Worm (Caenorhabditis elegans) whole organism, dauer: ENCODE measurements around the gene T19D12.5.
"Not testable (repeated sequence)": the region's sequence is repeated elsewhere in the genome, so short reads cannot be mapped to it uniquely, and the experiment has no call there.

Experiments used
- unc-62 ChIP-seq: sonication (generic microtip); optimal IDR thresholded peaks from 2 replicates; lab custom pipeline; 2017; ENCODE audit warnings: missing biosample characterization, missing genetic modification reagents, missing genetic modification characterization

T19D12.5 gene

DNA sequence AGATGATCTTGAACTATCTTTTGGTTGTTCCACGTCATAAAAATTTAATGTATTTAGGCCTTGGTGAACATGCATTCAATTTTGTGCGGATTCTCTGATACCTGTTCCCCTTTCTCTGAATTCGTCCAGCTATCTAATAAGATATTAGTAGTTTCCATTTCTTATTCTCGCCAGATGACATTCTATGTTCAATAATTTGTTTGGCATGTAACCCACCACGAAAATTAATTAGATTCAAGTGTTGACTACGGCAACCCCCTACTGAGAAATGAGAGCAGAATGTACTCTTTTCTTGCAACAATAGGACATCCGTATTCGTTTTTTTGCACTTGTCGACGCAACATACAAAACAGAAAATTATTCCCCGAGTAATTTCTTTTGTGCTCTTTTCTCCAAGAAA is 6.1 kb upstream of the T19D12.5 start:
- TF ChIP-seq unc-62 = no peak

DNA sequence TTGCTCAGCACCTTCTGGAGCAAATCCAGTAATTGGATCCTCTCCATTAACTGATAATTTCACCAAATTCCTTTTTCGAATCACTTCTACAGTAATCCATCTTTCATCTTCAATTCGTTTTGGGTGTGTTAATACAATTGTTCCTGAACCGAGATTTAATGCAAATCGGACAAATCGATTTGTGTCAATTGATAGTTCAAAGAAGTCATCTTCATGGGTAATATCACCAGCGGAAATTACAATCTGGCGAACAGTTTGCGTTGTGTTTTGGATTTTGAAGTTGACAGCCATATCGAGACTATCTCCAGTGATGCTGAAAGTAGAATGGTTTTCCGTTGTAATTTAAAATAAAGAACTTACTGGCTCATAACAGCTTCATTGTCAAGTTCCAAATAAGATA is 1.8 kb upstream of the T19D12.5 start:
- TF ChIP-seq unc-62 = no peak

DNA sequence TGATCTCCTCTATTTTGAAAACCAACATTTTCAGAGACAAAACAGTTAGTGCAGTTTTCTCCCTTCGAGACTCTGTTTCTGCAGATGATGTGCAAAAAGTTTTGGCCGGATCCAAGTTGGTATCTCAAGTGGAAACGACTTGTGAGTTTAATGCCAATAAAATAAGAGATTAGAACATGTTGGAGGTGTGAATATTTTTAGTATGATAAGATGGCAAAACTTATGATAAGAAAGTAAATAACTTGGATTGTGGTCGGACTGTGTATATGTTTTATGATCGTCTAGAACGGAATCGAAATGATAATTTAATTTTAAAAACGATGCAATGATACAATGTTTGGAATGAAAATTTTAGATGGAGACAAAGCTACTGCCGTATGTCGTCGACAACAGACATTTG is 4.0 kb downstream of the T19D12.5 start:
- TF ChIP-seq unc-62 = no peak

DNA sequence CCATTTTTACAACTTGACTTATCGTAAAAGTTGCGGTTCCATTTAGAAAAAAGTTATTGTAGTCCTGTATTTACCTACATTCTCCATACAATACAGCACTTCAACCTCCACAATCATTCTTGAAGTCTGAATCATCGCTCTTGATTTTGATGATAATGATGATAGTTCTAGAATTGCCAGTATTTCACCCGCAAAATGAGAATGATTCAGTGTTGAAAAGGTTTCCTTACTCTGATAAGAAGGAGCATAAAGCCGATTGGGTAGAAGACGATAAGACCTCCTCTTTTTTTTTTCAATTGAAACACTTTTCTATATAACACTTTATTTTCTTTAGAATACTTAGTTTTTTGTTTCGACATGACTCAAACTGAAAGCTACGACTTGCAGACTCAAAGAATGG is 5.2 kb downstream of the T19D12.5 start, which contains the start of gene T19D12.4:
Gene T19D12.4 (plus strand): TSS at position 295 of the 400 bp plus-strand sequence.
- no peak for TF ChIP-seq unc-62

DNA sequence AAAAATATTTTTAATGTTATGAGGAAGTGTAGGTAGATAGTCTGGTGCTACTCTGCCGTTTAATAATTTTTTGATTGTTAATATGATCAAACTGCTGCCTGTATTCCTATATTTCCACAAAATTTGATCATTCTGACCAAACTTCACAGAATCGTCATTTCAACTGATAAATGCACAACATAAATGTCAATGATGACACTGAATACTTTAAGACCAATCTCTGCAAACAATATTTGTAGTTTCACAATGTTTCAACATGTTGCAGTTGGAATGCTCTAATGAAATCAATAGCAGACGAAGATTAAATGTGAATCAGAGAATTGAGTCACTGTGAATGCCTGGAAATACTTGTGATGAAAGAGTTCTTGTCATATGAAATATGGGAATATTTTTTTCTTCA is 6.3 kb downstream of the T19D12.5 start:
- no peak for TF ChIP-seq unc-62

DNA sequence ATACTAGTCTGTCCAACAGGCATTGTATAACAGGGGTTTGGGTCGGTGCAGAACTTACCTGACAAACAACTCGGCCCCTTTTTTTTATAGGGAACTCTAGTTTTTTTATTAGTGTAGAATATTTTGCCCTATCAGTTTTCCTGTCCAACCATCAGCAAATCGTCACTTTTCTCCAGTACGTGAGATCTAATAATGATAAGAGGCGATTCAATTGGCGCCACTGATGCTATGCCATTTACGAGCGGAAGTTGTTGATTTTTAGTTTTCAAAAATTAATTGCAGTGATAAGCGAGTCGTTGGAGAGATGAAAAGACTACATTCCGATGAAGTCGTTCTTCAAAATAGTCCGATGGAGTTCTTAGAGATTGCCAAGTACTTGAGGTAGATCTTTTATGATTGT is 7.6 kb downstream of the T19D12.5 start:
- TF ChIP-seq unc-62 = no peak

DNA sequence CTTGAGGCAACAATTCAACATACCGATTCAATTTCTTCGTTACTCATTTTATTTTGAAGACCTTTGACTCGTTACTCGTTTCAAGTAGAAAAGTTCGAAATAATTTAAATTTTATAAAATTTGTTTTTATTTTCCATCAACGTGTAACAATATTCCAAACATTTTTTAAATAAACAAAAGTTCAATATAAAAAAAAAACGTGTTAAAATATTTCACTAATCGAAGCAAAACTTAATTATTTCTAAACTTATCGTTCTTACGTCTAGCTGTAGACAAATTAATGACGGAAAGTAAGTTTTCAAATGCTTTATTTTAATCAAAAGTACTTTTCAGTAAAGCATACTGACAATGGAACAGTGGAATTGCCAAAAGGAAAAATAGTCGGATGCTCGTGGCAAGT is 8.9 kb downstream of the T19D12.5 start, which contains the start of the genes F54H5.5 and F54H5.2:
Gene F54H5.5 (minus strand): TSS at position 101 of the 400 bp plus-strand sequence.
Gene F54H5.2 (plus strand): TSS at position 303 of the 400 bp plus-strand sequence.
- not testable (repeated sequence) for TF ChIP-seq unc-62

DNA sequence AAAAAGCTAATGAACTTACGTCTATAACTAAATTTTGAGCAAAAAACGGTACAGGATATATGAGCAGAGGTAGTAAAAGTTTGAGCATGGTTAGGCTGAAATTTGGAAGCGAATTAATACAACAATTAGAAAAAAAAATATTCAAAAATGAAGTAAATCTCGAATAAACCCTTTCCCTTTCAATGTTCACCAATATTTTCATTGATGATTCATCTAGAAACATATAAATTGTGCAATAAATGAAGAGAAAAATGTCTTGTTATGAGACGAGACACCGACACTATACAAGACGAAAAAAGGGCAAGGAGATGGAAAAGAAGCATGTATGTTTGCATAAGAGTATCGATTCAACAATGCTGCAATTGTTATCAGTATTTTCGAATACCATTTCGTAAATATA is 10.7 kb downstream of the T19D12.5 start, which contains the start of gene F54H5.14:
Gene F54H5.14 (minus strand): TSS at position 101 of the 400 bp plus-strand sequence.
- TF ChIP-seq unc-62 = no peak

DNA sequence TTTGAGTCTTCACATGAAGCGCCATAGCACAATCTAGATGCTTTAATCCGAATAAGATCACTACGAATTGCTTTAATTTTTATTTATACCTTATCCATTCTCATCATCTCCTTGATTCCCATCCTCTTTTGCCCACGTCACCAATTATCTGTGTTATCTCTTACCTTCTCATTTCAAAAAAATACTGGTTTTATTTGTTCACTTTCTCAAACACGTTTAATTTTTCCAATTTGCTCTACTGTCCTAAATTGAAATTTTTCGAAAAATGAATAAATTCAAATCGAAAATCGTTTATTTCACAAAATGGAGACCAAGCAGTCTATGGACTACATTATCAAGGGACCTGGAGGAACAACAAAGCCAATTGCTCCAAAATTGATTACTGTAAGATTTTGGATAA is 14.2 kb downstream of the T19D12.5 start, which contains the start of gene F54H5.3:
Gene F54H5.3 (plus strand): TSS at position 301 of the 400 bp plus-strand sequence.
- no peak for TF ChIP-seq unc-62

DNA sequence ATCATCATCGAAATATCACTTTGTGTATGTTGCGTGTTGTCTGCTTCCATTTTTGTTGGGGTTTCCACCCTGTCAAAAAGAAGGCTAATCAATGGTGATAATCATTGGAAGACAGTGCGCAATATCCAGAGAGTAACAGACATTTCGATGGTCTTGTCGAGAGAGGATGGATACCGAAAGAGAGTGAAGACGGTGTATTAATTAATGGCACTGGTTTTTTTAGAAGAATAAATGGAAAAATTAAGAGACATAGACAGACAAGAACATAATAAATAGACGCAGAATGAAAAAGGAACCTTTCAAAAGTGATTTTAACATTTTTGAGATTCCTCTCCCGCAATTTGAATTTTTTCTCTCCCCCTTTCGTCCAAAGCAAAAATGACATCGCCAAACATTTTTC is 17.0 kb downstream of the T19D12.5 start:
- no peak for TF ChIP-seq unc-62

DNA sequence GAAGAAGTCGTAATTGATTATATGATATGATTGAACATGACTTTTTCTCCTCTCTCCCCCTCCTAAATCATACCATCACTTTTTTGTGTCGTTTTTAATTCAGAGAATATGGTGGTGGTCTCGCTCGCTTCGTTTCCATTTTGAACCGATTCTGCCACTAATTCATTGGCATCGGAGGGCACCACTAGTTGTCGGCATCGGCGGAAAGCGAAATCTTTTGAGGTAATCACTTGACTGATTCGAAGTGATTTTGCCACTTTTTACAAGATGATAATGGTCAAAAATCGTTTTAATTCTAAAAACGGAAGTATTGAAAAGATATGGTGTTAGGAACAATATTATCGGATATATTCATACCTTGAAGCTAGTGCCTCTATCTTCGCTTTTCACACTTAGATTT is 19.3 kb downstream of the T19D12.5 start, which contains the start of gene klf-3:
Gene klf-3 (plus strand): TSS at position 109 of the 400 bp plus-strand sequence.
- TF ChIP-seq unc-62 = no peak

DNA sequence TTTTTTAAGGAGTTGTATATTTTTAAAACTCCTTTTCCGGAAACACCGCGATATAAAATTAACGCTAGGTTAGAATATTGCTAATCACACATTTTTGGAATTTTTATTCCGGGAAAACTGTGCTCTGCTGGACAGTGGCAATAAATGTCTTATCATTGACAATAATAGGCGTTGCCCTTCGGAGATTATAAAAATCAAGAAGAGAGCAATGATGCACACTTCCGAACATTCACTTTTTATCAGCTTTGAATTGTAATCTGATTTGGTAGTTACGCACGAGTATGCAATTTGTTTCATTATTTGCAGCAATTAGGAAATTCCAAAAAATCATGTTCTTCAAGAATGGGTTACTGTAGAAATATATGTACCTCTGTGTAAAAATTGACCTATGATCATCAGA is 19.9 kb downstream of the T19D12.5 start:
- TF ChIP-seq unc-62 = no peak

DNA sequence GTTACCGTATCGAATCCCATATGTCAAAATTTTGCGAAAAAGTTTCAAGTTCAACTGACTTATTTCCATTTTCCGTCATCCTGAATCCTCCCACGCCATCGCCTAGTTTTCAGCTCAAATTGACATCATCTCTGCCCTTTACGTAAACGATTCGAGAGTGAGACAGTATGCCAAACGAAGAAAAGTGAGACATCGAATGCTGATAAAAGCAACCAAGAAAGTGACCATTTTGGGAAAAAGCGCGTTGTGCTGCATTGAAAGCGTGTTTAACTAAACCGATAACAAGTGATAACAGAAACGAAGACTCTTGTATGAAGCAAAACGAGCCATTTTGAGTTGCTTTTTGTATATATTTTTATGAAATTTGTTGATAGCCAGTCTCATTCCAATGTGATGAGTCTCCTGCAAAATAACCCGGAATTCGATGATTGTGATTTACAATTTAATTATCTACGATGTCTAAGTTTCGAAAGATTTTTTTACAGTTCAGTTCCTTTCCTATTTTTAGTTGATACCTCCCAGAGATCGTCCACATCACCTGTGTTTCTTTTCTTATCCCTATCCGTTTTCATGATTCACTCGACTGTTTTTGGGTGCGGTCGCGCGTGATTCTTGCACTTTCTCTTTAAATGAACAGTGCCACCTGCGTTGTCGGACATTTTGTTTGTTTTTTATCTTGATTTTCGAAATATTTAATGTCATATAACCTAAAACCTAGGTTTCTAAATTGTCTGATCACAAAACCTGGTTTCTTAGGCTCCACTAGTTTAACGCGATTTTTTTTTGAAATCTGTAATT is 20.6 kb downstream of the T19D12.5 start:
- TF ChIP-seq unc-62 = no peak

DNA sequence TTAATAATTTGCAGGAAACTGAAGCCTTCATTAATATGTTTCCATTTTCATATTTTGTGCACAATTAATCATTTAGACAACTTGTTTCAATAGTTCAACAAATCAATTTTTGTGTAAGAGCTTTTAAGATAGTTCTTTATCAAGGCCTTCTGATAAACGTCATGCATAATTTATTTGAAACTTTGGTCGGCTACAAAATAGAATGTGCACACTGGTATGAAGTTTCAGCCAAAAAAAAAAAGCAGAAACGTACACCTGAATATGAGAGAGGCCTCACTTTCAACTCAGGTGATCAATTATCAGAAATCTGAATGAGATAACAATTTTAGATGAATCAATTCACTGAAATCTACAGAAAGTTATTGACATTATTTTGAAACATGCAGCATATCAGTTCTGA is 21.5 kb downstream of the T19D12.5 start:
- TF ChIP-seq unc-62 = no peak

DNA sequence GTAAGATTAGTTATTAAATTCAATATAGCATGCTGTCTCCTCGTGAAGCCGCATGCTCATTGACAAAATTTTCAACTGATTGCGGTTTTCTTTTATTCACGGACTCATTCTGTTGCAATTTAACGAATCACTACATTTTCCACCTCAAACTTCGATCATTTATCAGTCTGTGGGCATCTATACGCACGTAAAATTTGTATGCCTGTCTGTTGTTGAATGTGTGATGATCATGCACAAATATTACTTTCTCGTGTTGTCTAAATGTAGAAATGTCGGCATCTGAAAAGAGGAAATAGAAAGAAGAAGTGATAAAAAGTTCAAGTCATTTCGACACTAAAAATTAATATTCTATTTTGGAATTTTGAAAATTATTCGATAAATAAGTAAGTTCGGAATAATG is 23.5 kb downstream of the T19D12.5 start:
- no peak for TF ChIP-seq unc-62

DNA sequence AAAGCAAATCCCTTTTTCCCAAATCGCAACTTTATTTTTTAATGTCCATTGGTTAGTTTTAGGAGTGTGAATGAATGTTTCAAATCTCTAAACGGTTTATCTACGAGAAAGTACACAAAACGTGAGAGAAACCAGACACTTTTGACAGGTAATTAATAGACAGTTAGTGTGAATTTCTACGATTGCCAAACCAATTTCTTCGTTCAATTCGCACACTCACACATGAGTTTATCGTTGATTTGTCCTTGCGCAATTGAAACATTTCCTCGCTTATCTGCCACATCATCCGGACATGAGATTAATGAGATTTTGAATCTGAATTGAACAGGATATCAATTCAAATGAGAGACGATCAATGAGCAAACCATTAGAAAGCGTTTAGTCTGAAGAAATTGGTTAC is 25.8 kb downstream of the T19D12.5 start:
- TF ChIP-seq unc-62 = no peak

DNA sequence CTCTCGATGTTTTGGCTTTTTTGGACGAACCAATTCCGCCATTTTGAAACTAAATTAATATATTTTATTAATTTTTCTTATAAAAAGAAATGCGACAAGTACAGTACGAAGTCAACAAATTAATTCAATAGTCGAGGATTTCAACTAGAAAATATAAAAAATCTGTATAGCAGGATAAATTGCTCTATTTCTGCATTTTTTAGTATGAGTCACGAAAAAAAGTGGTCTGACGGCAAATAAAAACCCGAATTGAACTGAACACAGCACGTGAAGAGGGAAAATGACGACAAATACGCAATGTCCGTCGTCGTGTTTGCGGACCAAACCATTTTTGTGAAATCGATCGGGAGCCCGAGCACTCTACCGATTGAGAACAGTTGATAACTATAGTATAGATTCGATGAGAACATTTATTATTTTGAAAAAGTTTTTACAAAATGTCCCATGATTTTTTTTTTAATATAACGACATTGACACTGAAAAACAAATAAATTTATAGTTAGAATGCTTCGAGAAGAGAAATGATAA is 26.7 kb downstream of the T19D12.5 start, which contains the start of gene epg-5:
Gene epg-5 (minus strand): TSS at position 51 of the 528 bp plus-strand sequence.
- TF ChIP-seq unc-62 = no peak

DNA sequence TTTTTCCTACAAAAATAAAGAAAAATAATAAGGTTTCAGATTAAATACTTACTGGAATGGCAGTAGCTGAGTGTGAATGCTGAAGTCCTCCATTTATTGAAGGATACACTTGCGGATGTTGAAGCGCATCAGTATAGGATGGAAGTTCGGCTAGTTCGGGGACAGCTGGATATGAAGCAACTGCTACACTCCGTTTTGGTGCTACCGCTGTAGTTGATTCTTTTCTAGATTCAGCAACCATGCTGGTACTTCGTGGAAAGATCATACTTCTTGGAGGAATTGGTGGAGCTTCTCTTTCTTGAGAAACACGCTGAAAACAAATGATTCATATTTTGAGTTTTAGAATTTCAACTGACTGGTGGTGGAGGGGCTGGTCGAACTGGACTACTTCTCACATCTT is 27.4 kb downstream of the T19D12.5 start:
- TF ChIP-seq unc-62 = no peak
